Fruit fly (Drosophila melanogaster) S2 (cell line): Measurements from ENCODE around the gene ru.

Experiments used
- CG8478 ChIP-seq: fragments of >200 bp; optimal IDR thresholded peaks from 2 replicates; lab custom pipeline; 2018
- CTCF ChIP-seq, 2 experiments: fragments of >200 bp; optimal IDR thresholded peaks; 2 replicates each; lab custom pipeline; 2018

- TF ChIP-seq CG8478 (lab: Kevin White, UChicago) = no peak
- TF ChIP-seq CTCF (optimal IDR thresholded peaks at IDR 0.05; lab: Kevin White, UChicago) = no peak
Observed at dm6 chr3L:1402152-1402551, 31.7 kb downstream of the ru start.
